Worm (Caenorhabditis elegans) whole organism, L4 larva: ENCODE data around the gene srh-222.

Experiments used
- F10B5.3 ChIP-seq: sonication (generic microtip); optimal IDR thresholded peaks from 2 replicates; lab custom pipeline; 2016; ENCODE audit warnings: mild to moderate bottlenecking, missing genetic modification characterization, missing compliant biosample characterization
- F26F4.8 ChIP-seq: fragments of 200-800 bp; sonication (Bioruptor generic); conservative IDR thresholded peaks from 2 replicates; pipeline ENCODE4 v1.3.6; 2022; ENCODE audit warnings: missing genetic modification characterization, missing compliant biosample characterization
- T26A8.4 ChIP-seq: fragments of 200-800 bp; sonication (Bioruptor generic); IDR thresholded peaks from 2 replicates; pipeline ENCODE4 v1.3.6; 2022; ENCODE audit warnings: missing genetic modification characterization, missing compliant biosample characterization
- Y105C5A.15 ChIP-seq: fragments of 200-800 bp; sonication (Bioruptor generic); IDR thresholded peaks from 2 replicates; pipeline ENCODE4 v1.3.6; 2022; ENCODE audit warnings: missing genetic modification characterization, missing compliant biosample characterization
- Y48G9A.11 ChIP-seq: fragments of 200-800 bp; sonication (Bioruptor generic); IDR thresholded peaks from 2 replicates; pipeline ENCODE4 v1.3.6; 2022; ENCODE audit warnings: missing genetic modification reagents, missing genetic modification characterization, missing compliant biosample characterization
- ZK337.2 ChIP-seq: fragments of 200-800 bp; sonication (Bioruptor generic); IDR thresholded peaks from 2 replicates; pipeline ENCODE4 v1.3.6; 2022; ENCODE audit warnings: missing genetic modification reagents, missing genetic modification characterization, missing compliant biosample characterization
- aha-1 ChIP-seq: fragments of 150-350 bp; peaks from one replicate; lab custom pipeline; 2014; ENCODE audit warnings: missing biosample characterization, missing genetic modification characterization
- arid-1 ChIP-seq: fragments of 200-800 bp; sonication (Bioruptor generic); conservative IDR thresholded peaks from 2 replicates; pipeline ENCODE4 v1.3.6; 2022; ENCODE audit warnings: missing genetic modification reagents, missing genetic modification characterization, missing compliant biosample characterization
- ceh-20 ChIP-seq: fragments of 200-800 bp; sonication (Bioruptor generic); IDR thresholded peaks from 2 replicates; pipeline ENCODE4 v1.3.6; 2022; ENCODE audit warnings: missing genetic modification reagents, missing genetic modification characterization, missing compliant biosample characterization
- ceh-32 ChIP-seq: sonication (generic microtip); optimal IDR thresholded peaks from 2 replicates; lab custom pipeline; 2016; ENCODE audit warnings: mild to moderate bottlenecking, missing genetic modification characterization, missing compliant biosample characterization; ENCODE audit not compliant: poor library complexity
- ceh-44 ChIP-seq: fragments of 200-800 bp; sonication (Bioruptor generic); IDR thresholded peaks from 2 replicates; pipeline ENCODE4 v1.3.6; 2022; ENCODE audit warnings: missing genetic modification reagents, missing genetic modification characterization, missing compliant biosample characterization
- ctbp-1 ChIP-seq: fragments of 200-800 bp; sonication (Bioruptor generic); IDR thresholded peaks from 2 replicates; pipeline ENCODE4 v1.3.6; 2022; ENCODE audit warnings: missing genetic modification reagents, missing genetic modification characterization, missing compliant biosample characterization
- daf-12 ChIP-seq: fragments of 150-350 bp; optimal IDR thresholded peaks from 2 replicates; lab custom pipeline; 2014; ENCODE audit warnings: missing biosample characterization, missing genetic modification reagents, missing genetic modification characterization
- daf-19 ChIP-seq: fragments of 200-800 bp; sonication (Bioruptor generic); conservative IDR thresholded peaks from 2 replicates; pipeline ENCODE4 v1.3.6; 2022; ENCODE audit warnings: missing genetic modification characterization, missing compliant biosample characterization
- dmd-6 ChIP-seq: fragments of 200-800 bp; sonication (Bioruptor generic); IDR thresholded peaks from 2 replicates; pipeline ENCODE4 v1.3.6; 2022; ENCODE audit warnings: missing genetic modification reagents, missing genetic modification characterization, missing compliant biosample characterization
- dmd-8 ChIP-seq: fragments of 200-800 bp; sonication (Bioruptor generic); IDR thresholded peaks from 2 replicates; pipeline ENCODE4 v1.3.6; 2022; ENCODE audit warnings: missing genetic modification characterization, missing compliant biosample characterization
- duxl-1 ChIP-seq: sonication (generic microtip); optimal IDR thresholded peaks from 2 replicates; lab custom pipeline; 2016; ENCODE audit warnings: mild to moderate bottlenecking, missing genetic modification characterization, moderate library complexity, missing compliant biosample characterization; ENCODE audit not compliant: poor library complexity
- egl-27 ChIP-seq: sonication (generic microtip); optimal IDR thresholded peaks from 3 replicates; lab custom pipeline; 2017; ENCODE audit warnings: missing biosample characterization, missing genetic modification reagents, missing genetic modification characterization
- egl-43 ChIP-seq: fragments of 200-800 bp; sonication (Bioruptor generic); IDR thresholded peaks from 2 replicates; pipeline ENCODE4 v1.3.6; 2022; ENCODE audit warnings: missing genetic modification reagents, missing genetic modification characterization, missing compliant biosample characterization
- hlh-11 ChIP-seq: fragments of 200-800 bp; sonication (Bioruptor generic); optimal IDR thresholded peaks from 2 replicates; lab custom pipeline; 2018; ENCODE audit warnings: mild to moderate bottlenecking, missing genetic modification characterization, missing compliant biosample characterization
- hlh-30 ChIP-seq: sonication (generic microtip); optimal IDR thresholded peaks from 2 replicates; lab custom pipeline; 2017; ENCODE audit warnings: antibody characterized with exemption, mild to moderate bottlenecking, missing genetic modification characterization, missing compliant biosample characterization; ENCODE audit not compliant: insufficient read depth
- jun-1 ChIP-seq: fragments of 150-350 bp; optimal IDR thresholded peaks from 2 replicates; lab custom pipeline; 2014; ENCODE audit warnings: missing biosample characterization, missing genetic modification reagents, missing genetic modification characterization
- lim-7 ChIP-seq: fragments of 200-800 bp; sonication (Bioruptor generic); IDR thresholded peaks from 2 replicates; pipeline ENCODE4 v1.3.6; 2022; ENCODE audit warnings: missing genetic modification characterization, missing compliant biosample characterization
- lin-13 ChIP-seq: fragments of 150-350 bp; optimal IDR thresholded peaks from 2 replicates; lab custom pipeline; 2014; ENCODE audit warnings: missing biosample characterization, missing genetic modification reagents, missing genetic modification characterization
- lin-29 ChIP-seq: fragments of 200-800 bp; sonication (Bioruptor generic); IDR thresholded peaks from 2 replicates; pipeline ENCODE4 v1.3.6; 2022; ENCODE audit warnings: missing genetic modification reagents, missing genetic modification characterization, missing compliant biosample characterization
- lin-38 ChIP-seq: fragments of 200-800 bp; sonication (Bioruptor generic); IDR thresholded peaks from 2 replicates; pipeline ENCODE4 v1.3.6; 2022; ENCODE audit warnings: missing genetic modification reagents, missing genetic modification characterization, missing compliant biosample characterization
- lin-39 ChIP-seq: fragments of 150-350 bp; optimal IDR thresholded peaks from 2 replicates; lab custom pipeline; 2014; ENCODE audit warnings: missing biosample characterization, missing genetic modification reagents, missing genetic modification characterization
- madf-5 ChIP-seq, 2 experiments: fragments of 200-800 bp; sonication (Bioruptor generic); IDR thresholded peaks; 2 replicates each; pipeline ENCODE4 v1.3.6; 2022; ENCODE audit warnings: missing compliant biosample characterization in 2 of 2, missing genetic modification characterization in 2 of 2
- mxl-3 ChIP-seq: fragments of 200-800 bp; sonication (Bioruptor generic); optimal IDR thresholded peaks from 2 replicates; lab custom pipeline; 2018; ENCODE audit warnings: mild to moderate bottlenecking, missing genetic modification characterization, missing compliant biosample characterization
- nhr-102 ChIP-seq: sonication (generic microtip); optimal IDR thresholded peaks from 2 replicates; lab custom pipeline; 2016; ENCODE audit warnings: mild to moderate bottlenecking, missing genetic modification characterization, moderate library complexity, missing compliant biosample characterization
- nhr-111 ChIP-seq: fragments of 200-800 bp; sonication (Bioruptor generic); optimal IDR thresholded peaks from 2 replicates; lab custom pipeline; 2018; ENCODE audit warnings: mild to moderate bottlenecking, missing genetic modification characterization, missing compliant biosample characterization
- nhr-42 ChIP-seq: fragments of 200-800 bp; sonication (Bioruptor generic); IDR thresholded peaks from 2 replicates; pipeline ENCODE4 v1.3.6; 2022; ENCODE audit warnings: missing genetic modification characterization, missing compliant biosample characterization
- pha-4 ChIP-seq, 2 experiments: fragments of 150-350 bp in 1 of 2; fragments of 200-800 bp in 1 of 2; sonication (Bioruptor generic) in 1 of 2; IDR thresholded peaks in 1 of 2; optimal IDR thresholded peaks in 1 of 2; 2 replicates each; pipeline versions ENCODE4 v1.3.6 to Lab custom; 2014 to 2022; ENCODE audit warnings: missing genetic modification characterization in 2 of 2, missing genetic modification reagents in 2 of 2, missing biosample characterization in 1 of 2, missing compliant biosample characterization in 1 of 2
- sdz-12 ChIP-seq: fragments of 200-800 bp; sonication (Bioruptor generic); optimal IDR thresholded peaks from 2 replicates; lab custom pipeline; 2018; ENCODE audit warnings: mild to moderate bottlenecking, missing genetic modification characterization, missing compliant biosample characterization
- set-16 ChIP-seq: fragments of 200-800 bp; sonication (Bioruptor generic); IDR thresholded peaks from 2 replicates; pipeline ENCODE4 v1.3.6; 2022; ENCODE audit warnings: missing genetic modification reagents, missing genetic modification characterization, missing compliant biosample characterization
- snpc-4 ChIP-seq: fragments of 150-350 bp; optimal IDR thresholded peaks from 2 replicates; lab custom pipeline; 2014; ENCODE audit warnings: missing biosample characterization, missing genetic modification characterization
- unc-130 ChIP-seq: sonication (generic microtip); optimal IDR thresholded peaks from 2 replicates; lab custom pipeline; 2016; ENCODE audit warnings: missing genetic modification reagents, missing genetic modification characterization, missing compliant biosample characterization
- unc-62 ChIP-seq, 3 experiments: fragments of 150-350 bp in 1 of 3; sonication (generic microtip); optimal IDR thresholded peaks in 2 of 3; peaks in 1 of 3; 1 replicate in 1 of 3; 2 replicates in 2 of 3; lab custom pipeline; 2014 to 2017; ENCODE audit warnings: missing biosample characterization in 3 of 3, missing genetic modification characterization in 3 of 3, missing genetic modification reagents in 3 of 3, missing genotype in 1 of 3
- vab-7 ChIP-seq: fragments of 200-800 bp; sonication (Bioruptor generic); IDR thresholded peaks from 2 replicates; pipeline ENCODE4 v1.3.6; 2022; ENCODE audit warnings: missing genetic modification reagents, missing genetic modification characterization, missing compliant biosample characterization
- zag-1 ChIP-seq: fragments of 150-350 bp; optimal IDR thresholded peaks from 2 replicates; lab custom pipeline; 2014; ENCODE audit warnings: missing biosample characterization, missing genetic modification characterization
- zfp-2 ChIP-seq: sonication (generic microtip); optimal IDR thresholded peaks from 2 replicates; lab custom pipeline; 2016; ENCODE audit warnings: mild to moderate bottlenecking, missing genetic modification characterization, missing compliant biosample characterization
- zfp-3 ChIP-seq: fragments of 200-800 bp; sonication (Bioruptor generic); conservative IDR thresholded peaks from 2 replicates; pipeline ENCODE4 v1.3.6; 2022; ENCODE audit warnings: missing genetic modification reagents, missing genetic modification characterization, missing compliant biosample characterization
- ztf-11 ChIP-seq: fragments of 150-350 bp; optimal IDR thresholded peaks from 2 replicates; lab custom pipeline; 2014; ENCODE audit warnings: missing biosample characterization, missing genetic modification characterization

srh-222 gene

ce11 chrIV:4009923-4010322 is 30.3 kb downstream of the srh-222 start:
- TF ChIP-seq unc-62 (GFP tag; optimal IDR thresholded peaks at IDR 0.05 in 1 of 2; lab: Kevin White, UChicago) = peak in 1 of 2 experiments; percentile 7
- TF ChIP-seq unc-62 (tag; optimal IDR thresholded peaks at IDR 0.05; lab: Kevin White, UChicago) = no peak
- no peak for TF ChIP-seq lin-13 (GFP tag; lab: Kevin White, UChicago)
- TF ChIP-seq set-16 (GFP tag; lab: Robert Waterston, UW) = peak; percentile 75

DNA sequence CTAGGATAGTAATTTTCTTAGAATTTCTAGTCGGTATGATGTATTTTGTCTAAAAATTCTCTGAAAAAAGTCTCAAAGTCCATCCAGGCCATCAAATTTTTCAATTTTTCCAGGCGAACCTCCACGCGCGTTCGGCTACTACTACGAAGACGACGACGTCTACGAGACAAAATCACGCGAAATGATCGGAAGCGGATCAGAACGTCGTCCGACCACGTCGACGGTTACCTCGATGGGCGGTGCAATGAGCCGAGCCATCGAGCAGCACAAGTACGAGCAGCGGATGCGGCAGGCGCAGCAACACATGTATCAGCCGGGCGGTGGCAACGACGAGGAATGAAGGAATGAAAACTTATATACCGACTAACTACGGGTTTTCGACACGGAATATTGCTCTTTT is 34.0 kb downstream of the srh-222 start:
- no peak for TF ChIP-seq pha-4 (GFP tag; IDR thresholded peaks at IDR 0.05; lab: Robert Waterston, UW)
- no peak for TF ChIP-seq pha-4 (tag; optimal IDR thresholded peaks at IDR 0.05; lab: Kevin White, UChicago)
- TF ChIP-seq zag-1 = no peak
- no peak for TF ChIP-seq egl-27 (tag; lab: Kevin White, UChicago)
- TF ChIP-seq ceh-44 (GFP tag; lab: Robert Waterston, UW) = no peak
- no peak for TF ChIP-seq nhr-111 (GFP tag; lab: Kevin White, UChicago)
- no peak for TF ChIP-seq unc-130 (GFP tag; lab: Kevin White, UChicago)
- peak; percentile 67 for TF ChIP-seq set-16 (GFP tag; lab: Robert Waterston, UW)
- TF ChIP-seq egl-43 = peak; percentile 10; the same call in 1 of the 2 replicates
- no peak for TF ChIP-seq snpc-4

DNA sequence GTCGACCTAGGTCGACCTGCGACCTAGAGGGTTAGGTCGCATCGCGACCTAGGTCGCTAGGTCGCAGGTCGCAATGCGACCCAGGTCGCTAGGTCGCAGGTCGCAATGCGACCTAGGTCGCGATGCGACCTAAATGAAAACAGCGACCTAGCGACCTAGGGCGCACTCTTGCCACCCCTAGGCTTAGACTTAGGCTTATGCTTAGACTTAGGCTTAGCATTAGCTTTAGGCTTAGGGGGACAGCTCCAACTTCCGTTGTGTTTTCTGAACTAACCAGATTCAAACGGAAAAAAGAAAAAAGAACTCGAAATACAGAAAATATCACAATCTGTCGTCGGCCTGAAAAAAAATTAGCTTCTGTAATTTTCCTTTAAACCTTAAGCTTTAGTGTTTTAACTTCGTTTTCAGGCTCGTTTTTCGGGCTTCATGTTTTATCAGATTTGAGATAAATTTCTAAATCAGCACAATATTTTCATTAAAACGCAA is 34.8 kb downstream of the srh-222 start:
- TF ChIP-seq unc-62 (GFP tag; optimal IDR thresholded peaks at IDR 0.05 in 1 of 2; lab: Kevin White, UChicago) (peak in 1 of 2 experiments; percentile 56), unc-62 (tag; optimal IDR thresholded peaks at IDR 0.05; lab: Kevin White, UChicago) (no peak), dmd-6 (peak; percentile 14; the same call in 1 of the 2 replicates), daf-19 (GFP tag; lab: Robert Waterston, UW) (0 out of 2 replicates have a peak, but pooled peaks have one; percentile 31), zfp-3 (no peak), F26F4.8 (0 out of 2 replicates have a peak, but pooled peaks have one; percentile 8), jun-1 (peak; percentile 26), Y48G9A.11 (GFP tag; lab: Robert Waterston, UW) (peak; percentile 57; the same call in 1 of the 2 replicates), T26A8.4 (GFP tag; lab: Robert Waterston, UW) (peak; percentile 76), ztf-11 (no peak), ceh-44 (GFP tag; lab: Robert Waterston, UW) (no peak), ZK337.2 (GFP tag; lab: Robert Waterston, UW) (no peak), dmd-8 (0 out of 2 replicates have a peak, but pooled peaks have one; percentile 46), hlh-11 (tag; lab: Kevin White, UChicago) (peak; percentile 2), arid-1 (peak; percentile 13; the same call in 1 of the 2 replicates), lin-29 (GFP tag; lab: Robert Waterston, UW) (no peak), set-16 (GFP tag; lab: Robert Waterston, UW) (peak; percentile 70), vab-7 (GFP tag; lab: Robert Waterston, UW) (peak; percentile 39; the same call in 1 of the 2 replicates), ctbp-1 (GFP tag; lab: Robert Waterston, UW) (no peak; the same call in 1 of the 2 replicates), hlh-30 (no peak), ceh-32 (tag; lab: Kevin White, UChicago) (no peak), zfp-2 (tag; lab: Kevin White, UChicago) (no peak), F10B5.3 (tag; lab: Kevin White, UChicago) (no peak), egl-27 (tag; lab: Kevin White, UChicago) (no peak), nhr-42 (0 out of 2 replicates have a peak, but pooled peaks have one; percentile 17), pha-4 (GFP tag; IDR thresholded peaks at IDR 0.05; lab: Robert Waterston, UW) (0 out of 2 replicates have a peak, but pooled peaks have one; percentile 13), pha-4 (tag; optimal IDR thresholded peaks at IDR 0.05; lab: Kevin White, UChicago) (no peak), lin-38 (peak; percentile 59), nhr-102 (peak; percentile 42), lim-7 (GFP tag; lab: Robert Waterston, UW) (peak; percentile 51; the same call in 1 of the 2 replicates), sdz-12 (GFP tag; lab: Kevin White, UChicago) (no peak), egl-43 (peak; percentile 54; the same call in 1 of the 2 replicates), Y105C5A.15 (GFP tag; lab: Robert Waterston, UW) (no peak), daf-12 (tag; lab: Kevin White, UChicago) (no peak), lin-39 (tag; lab: Kevin White, UChicago) (no peak), duxl-1 (no peak), mxl-3 (GFP tag; lab: Kevin White, UChicago) (no peak), ceh-20 (GFP tag; lab: Robert Waterston, UW) (0 out of 2 replicates have a peak, but pooled peaks have one; percentile 9), aha-1 (tag; lab: Kevin White, UChicago) (peak; percentile 70), madf-5 (GFP tag; IDR thresholded peaks at IDR 0.05; lab: Robert Waterston, UW) (0 out of 4 replicates have a peak, but pooled peaks of 1 of the 2 experiments have one; percentile 2)
